Fruit fly (Drosophila melanogaster) whole organism, wandering third instar larva: ENCODE results near the gene Cpr78Ca.

Experiments
- Abd-B ChIP-seq: fragments of >200 bp; optimal IDR thresholded peaks from 2 replicates; lab custom pipeline; 2017; ENCODE audit warnings: missing biosample characterization, missing genetic modification characterization
- CG32264 ChIP-seq: fragments of 200-800 bp; sonication (Bioruptor generic); optimal IDR thresholded peaks from 2 replicates; lab custom pipeline; 2016; ENCODE audit warnings: missing biosample characterization, missing genetic modification characterization
- CG9705 ChIP-seq: fragments of 200-800 bp; sonication (Bioruptor generic); optimal IDR thresholded peaks from 2 replicates; lab custom pipeline; 2018; ENCODE audit warnings: missing biosample characterization, mild to moderate bottlenecking, missing genetic modification characterization
- CrebA ChIP-seq: fragments of 200-800 bp; sonication (Bioruptor generic); optimal IDR thresholded peaks from 2 replicates; lab custom pipeline; 2016; ENCODE audit warnings: missing biosample characterization, mild to moderate bottlenecking, missing genetic modification characterization, borderline replicate concordance
- Dfd ChIP-seq: fragments of >200 bp; optimal IDR thresholded peaks from 2 replicates; lab custom pipeline; 2017; ENCODE audit warnings: missing biosample characterization, missing genetic modification characterization
- Dif ChIP-seq: fragments of 200-275, 200-300 bp; sonication (Bioruptor generic); optimal IDR thresholded peaks from 2 replicates; lab custom pipeline; 2018; ENCODE audit warnings: missing biosample characterization, missing genetic modification characterization; ENCODE audit not compliant: partially characterized antibody
- GATAd ChIP-seq: sonication (Bioruptor generic); optimal IDR thresholded peaks from 2 replicates; lab custom pipeline; 2016; ENCODE audit warnings: missing biosample characterization, missing genetic modification characterization
- HLH106 ChIP-seq: fragments of 200-800 bp; optimal IDR thresholded peaks from 3 replicates; lab custom pipeline; 2019; ENCODE audit warnings: missing biosample characterization, mild to moderate bottlenecking, missing genetic modification characterization, moderate library complexity
- Hnf4 ChIP-seq: fragments of 200-800 bp; sonication (Bioruptor generic); optimal IDR thresholded peaks from 2 replicates; lab custom pipeline; 2016; ENCODE audit warnings: missing biosample characterization, mild to moderate bottlenecking, missing genetic modification characterization
- Hr78 ChIP-seq: fragments of >200 bp; optimal IDR thresholded peaks from 2 replicates; lab custom pipeline; 2017; ENCODE audit warnings: missing biosample characterization, missing genetic modification characterization
- Hr83 ChIP-seq: fragments of 200-300 bp; sonication (Bioruptor generic); optimal IDR thresholded peaks from 2 replicates; lab custom pipeline; 2016; ENCODE audit warnings: missing biosample characterization, mild to moderate bottlenecking, missing genetic modification characterization, moderate library complexity; ENCODE audit not compliant: poor library complexity, severe bottlenecking
- Mio ChIP-seq: sonication (Bioruptor generic); optimal IDR thresholded peaks from 2 replicates; lab custom pipeline; 2016; ENCODE audit warnings: missing biosample characterization, missing genetic modification characterization
- Myc ChIP-seq: fragments of >200 bp; optimal IDR thresholded peaks from 2 replicates; lab custom pipeline; 2017
- N ChIP-seq: fragments of >200 bp; optimal IDR thresholded peaks from 2 replicates; lab custom pipeline; 2018; ENCODE audit warnings: missing biosample characterization, missing external identifiers, missing genetic modification characterization
- OdsH ChIP-seq: fragments of 200-800 bp; sonication (Bioruptor generic); optimal IDR thresholded peaks from 2 replicates; lab custom pipeline; 2016; ENCODE audit warnings: missing biosample characterization, mild to moderate bottlenecking, missing genetic modification characterization
- Rel ChIP-seq, 2 experiments: fragments of 200-800 bp; sonication (Bioruptor generic) in 1 of 2; optimal IDR thresholded peaks; 2 replicates in 1 of 2; 3 replicates in 1 of 2; lab custom pipeline; 2016 to 2019; ENCODE audit warnings: mild to moderate bottlenecking in 2 of 2, missing biosample characterization in 2 of 2, missing genetic modification characterization in 2 of 2, moderate library complexity in 1 of 2
- Sp1 ChIP-seq: fragments of 200-800 bp; sonication (Bioruptor generic); optimal IDR thresholded peaks from 3 replicates; lab custom pipeline; 2019; ENCODE audit warnings: missing biosample characterization, mild to moderate bottlenecking, missing genetic modification characterization, moderate library complexity
- Vsx2 ChIP-seq: fragments of 200-300, 225-300 bp; sonication (Bioruptor generic); optimal IDR thresholded peaks from 2 replicates; lab custom pipeline; 2018; ENCODE audit warnings: missing biosample characterization, missing genetic modification characterization; ENCODE audit not compliant: partially characterized antibody
- br ChIP-seq: fragments of 200-800 bp; sonication (Bioruptor generic); optimal IDR thresholded peaks from 2 replicates; lab custom pipeline; 2016; ENCODE audit warnings: missing biosample characterization, missing genetic modification characterization
- brk ChIP-seq: fragments of 200-800 bp; sonication (Bioruptor generic); optimal IDR thresholded peaks from 2 replicates; lab custom pipeline; 2016; ENCODE audit warnings: missing biosample characterization, mild to moderate bottlenecking, missing genetic modification characterization
- dl ChIP-seq, 2 experiments: fragments of 175-275, 200-275 bp in 1 of 2; fragments of 200-275 bp in 1 of 2; sonication (Bioruptor generic); optimal IDR thresholded peaks; lab custom pipeline; 2018; ENCODE audit warnings: mild to moderate bottlenecking in 2 of 2, missing biosample characterization in 2 of 2, missing genetic modification characterization in 2 of 2, moderate library complexity in 2 of 2; ENCODE audit not compliant: partially characterized antibody in 2 of 2, insufficient read depth in 1 of 2
- dmrt93B ChIP-seq: fragments of 200-800 bp; sonication (Bioruptor generic); optimal IDR thresholded peaks from 2 replicates; lab custom pipeline; 2018; ENCODE audit warnings: missing biosample characterization, mild to moderate bottlenecking, missing genetic modification characterization
- dsf ChIP-seq: sonication (Bioruptor generic); optimal IDR thresholded peaks from 2 replicates; lab custom pipeline; 2016; ENCODE audit warnings: missing biosample characterization, missing genetic modification characterization, borderline replicate concordance
- ey ChIP-seq: fragments of 200-800 bp; sonication (Bioruptor generic); optimal IDR thresholded peaks from 2 replicates; lab custom pipeline; 2016; ENCODE audit warnings: missing biosample characterization, missing genetic modification characterization
- foxo ChIP-seq, 2 experiments: fragments of 200-800 bp; sonication (Bioruptor generic); optimal IDR thresholded peaks; 2 replicates in 1 of 2; 3 replicates in 1 of 2; lab custom pipeline; 2016 to 2017; ENCODE audit warnings: missing biosample characterization in 2 of 2, missing genetic modification characterization in 2 of 2
- h ChIP-seq: fragments of 200-800 bp; sonication (Bioruptor generic); optimal IDR thresholded peaks from 3 replicates; lab custom pipeline; 2016; ENCODE audit warnings: missing biosample characterization, mild to moderate bottlenecking, missing genetic modification characterization
- jim ChIP-seq: fragments of 175-275, 200-325 bp; sonication (Bioruptor generic); optimal IDR thresholded peaks from 2 replicates; lab custom pipeline; 2016; ENCODE audit warnings: missing biosample characterization, mild to moderate bottlenecking, missing genetic modification characterization
- lola ChIP-seq: fragments of >200 bp; optimal IDR thresholded peaks from 2 replicates; lab custom pipeline; 2017; ENCODE audit warnings: missing biosample characterization, missing genetic modification characterization
- pan ChIP-seq: fragments of >200 bp; optimal IDR thresholded peaks from 2 replicates; lab custom pipeline; 2017
- psq ChIP-seq: fragments of 200-800 bp; sonication (Bioruptor generic); optimal IDR thresholded peaks from 3 replicates; lab custom pipeline; 2017; ENCODE audit warnings: missing biosample characterization, mild to moderate bottlenecking, missing genetic modification characterization, moderate library complexity
- rgr ChIP-seq: fragments of 200-800 bp; sonication (Bioruptor generic); optimal IDR thresholded peaks from 3 replicates; lab custom pipeline; 2016; ENCODE audit warnings: missing biosample characterization, mild to moderate bottlenecking, missing genetic modification characterization
- sage ChIP-seq: fragments of 200-800 bp; sonication (Bioruptor generic); optimal IDR thresholded peaks from 2 replicates; lab custom pipeline; 2016; ENCODE audit warnings: missing biosample characterization, mild to moderate bottlenecking, missing genetic modification characterization
- sv ChIP-seq: fragments of 200-800 bp; sonication (Bioruptor generic); optimal IDR thresholded peaks from 3 replicates; lab custom pipeline; 2016; ENCODE audit warnings: missing biosample characterization, missing genetic modification characterization
- tai ChIP-seq: sonication (Bioruptor generic); optimal IDR thresholded peaks from 2 replicates; lab custom pipeline; 2016; ENCODE audit warnings: missing biosample characterization, missing genetic modification characterization
- usp ChIP-seq: fragments of >200 bp; optimal IDR thresholded peaks from 2 replicates; lab custom pipeline; 2017; ENCODE audit warnings: missing biosample characterization, missing genetic modification characterization
- woc ChIP-seq: sonication (Bioruptor generic); optimal IDR thresholded peaks from 2 replicates; lab custom pipeline; 2016; ENCODE audit warnings: missing biosample characterization, mild to moderate bottlenecking, missing genetic modification characterization

The Cpr78Ca gene

DNA sequence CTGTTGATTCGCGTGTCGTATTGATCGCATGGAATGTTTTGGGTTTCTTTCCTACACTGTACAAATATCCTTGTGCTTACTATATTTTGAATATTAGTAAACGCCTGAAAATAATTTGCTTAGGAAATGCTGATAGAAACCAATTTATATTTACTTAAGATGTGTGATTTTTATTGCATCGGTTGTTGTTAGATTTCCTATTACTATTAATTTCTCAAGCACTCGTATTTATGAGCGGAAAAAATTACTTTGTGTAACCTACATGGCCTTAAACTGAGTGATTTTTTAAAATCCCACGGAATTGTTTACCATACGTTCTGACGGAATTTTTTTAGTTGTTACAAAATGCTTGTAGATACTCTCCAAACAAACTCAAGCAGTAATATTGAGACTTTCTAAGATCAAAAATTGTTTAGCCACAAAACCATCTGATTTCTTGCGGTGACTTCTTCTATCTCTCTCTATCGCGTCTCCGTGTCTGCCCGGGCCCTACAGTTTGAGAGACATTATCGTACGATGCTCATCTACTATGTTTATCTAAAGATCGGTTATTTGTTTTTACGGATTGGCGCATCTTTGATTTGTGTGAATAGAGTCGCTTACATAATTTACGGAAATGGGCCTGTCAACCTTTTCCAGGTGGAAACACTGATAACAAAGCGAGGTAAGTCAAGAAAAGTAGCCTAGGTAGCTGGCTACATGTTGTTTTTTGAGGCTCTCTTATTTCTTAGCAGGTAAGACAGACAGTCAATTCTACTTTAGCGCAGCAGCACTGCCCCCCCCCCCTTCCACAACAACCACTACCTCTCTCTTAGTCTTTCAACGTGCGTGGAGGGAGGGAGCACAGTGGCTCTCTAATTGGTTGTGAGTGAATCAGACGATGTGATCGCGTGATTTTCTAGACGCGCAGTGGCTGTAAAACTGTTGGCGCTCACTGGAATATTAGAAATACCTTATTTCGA, 16.0 kb downstream of the Cpr78Ca start (continued):
- no peak for TF ChIP-seq Rel (GFP tag; optimal IDR thresholded peaks at IDR 0.05; lab: Kevin White, UChicago)
- TF ChIP-seq Rel (tag; optimal IDR thresholded peaks at IDR 0.05; lab: Kevin White, UChicago), result no peak
- peak; percentile 51 for TF ChIP-seq rgr (GFP tag; lab: Kevin White, UChicago)
- TF ChIP-seq Hr83, result no peak
- TF ChIP-seq Vsx2 (GFP tag; lab: Kevin White, UChicago), result no peak
- no peak for TF ChIP-seq GATAd
- TF ChIP-seq Mio (GFP tag; lab: Kevin White, UChicago), result no peak
- TF ChIP-seq N (GFP tag; lab: Kevin White, UChicago), result no peak
- TF ChIP-seq usp (GFP tag; lab: Kevin White, UChicago), result no peak
- TF ChIP-seq psq (GFP tag; lab: Kevin White, UChicago), result peak; percentile 30
- TF ChIP-seq woc (GFP tag; lab: Kevin White, UChicago), result peak; percentile 57
- no peak for TF ChIP-seq tai (GFP tag; lab: Kevin White, UChicago)
- TF ChIP-seq ey (GFP tag; lab: Kevin White, UChicago), result peak; percentile 50
- peak; percentile 32 for TF ChIP-seq Dif (GFP tag; lab: Kevin White, UChicago)
- TF ChIP-seq Myc (lab: Kevin White, UChicago), result peak; percentile 15

DNA sequence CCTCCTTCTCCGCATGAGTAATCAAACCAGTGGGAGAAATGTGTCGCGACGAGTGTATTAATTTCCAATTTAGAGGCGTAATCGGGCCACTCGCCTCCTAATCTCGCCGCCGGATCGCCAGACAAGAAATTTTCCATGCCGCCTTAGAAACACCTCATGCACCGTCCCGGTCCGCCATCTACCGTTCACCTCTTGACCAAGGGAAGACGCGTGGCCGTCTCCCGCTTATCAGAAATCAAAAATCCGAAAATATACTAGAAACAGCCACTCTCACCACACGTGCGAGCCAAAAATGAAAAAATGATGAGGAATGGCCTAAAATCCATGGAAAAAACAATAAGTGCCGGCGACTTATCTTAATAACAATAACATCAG, 16.7 kb downstream of the Cpr78Ca start:
- peak; percentile 53 for TF ChIP-seq h (GFP tag; lab: Kevin White, UChicago)
- TF ChIP-seq CG9705 (GFP tag; lab: Kevin White, UChicago), result no peak

DNA sequence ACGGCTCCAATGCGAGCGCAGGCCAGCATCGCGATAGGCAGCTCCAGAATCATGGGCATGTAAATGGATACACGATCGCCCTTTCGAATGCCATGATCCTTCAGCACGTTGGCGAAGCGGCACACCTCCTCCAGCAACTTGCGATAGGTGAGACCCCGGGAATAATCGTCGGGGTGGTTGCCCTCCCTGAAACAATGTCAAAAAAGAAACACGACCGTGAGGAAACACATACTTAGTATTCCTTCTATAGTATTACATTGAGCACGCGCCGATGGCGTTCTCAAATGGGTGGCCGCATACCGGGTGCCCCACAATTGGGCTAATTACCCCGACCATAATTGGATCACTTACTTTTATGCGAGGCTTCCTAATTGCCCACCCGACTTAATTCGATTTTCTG, 19.1 kb downstream of the Cpr78Ca start:
- TF ChIP-seq Hnf4 (no peak), Rel (GFP tag; optimal IDR thresholded peaks at IDR 0.05; lab: Kevin White, UChicago) (no peak), Rel (tag; optimal IDR thresholded peaks at IDR 0.05; lab: Kevin White, UChicago) (no peak), usp (GFP tag; lab: Kevin White, UChicago) (no peak), dmrt93B (GFP tag; lab: Kevin White, UChicago) (no peak), pan (no peak), Hr78 (GFP tag; lab: Kevin White, UChicago) (no peak), foxo (GFP tag; optimal IDR thresholded peaks at IDR 0.05; lab: Kevin White, UChicago) (no peak), br (GFP tag; lab: Kevin White, UChicago) (no peak), tai (GFP tag; lab: Kevin White, UChicago) (no peak), CG9705 (GFP tag; lab: Kevin White, UChicago) (no peak), sv (GFP tag; lab: Kevin White, UChicago) (no peak), sage (no peak), OdsH (no peak), lola (GFP tag; lab: Kevin White, UChicago) (no peak), HLH106 (tag; lab: Kevin White, UChicago) (no peak)

DNA sequence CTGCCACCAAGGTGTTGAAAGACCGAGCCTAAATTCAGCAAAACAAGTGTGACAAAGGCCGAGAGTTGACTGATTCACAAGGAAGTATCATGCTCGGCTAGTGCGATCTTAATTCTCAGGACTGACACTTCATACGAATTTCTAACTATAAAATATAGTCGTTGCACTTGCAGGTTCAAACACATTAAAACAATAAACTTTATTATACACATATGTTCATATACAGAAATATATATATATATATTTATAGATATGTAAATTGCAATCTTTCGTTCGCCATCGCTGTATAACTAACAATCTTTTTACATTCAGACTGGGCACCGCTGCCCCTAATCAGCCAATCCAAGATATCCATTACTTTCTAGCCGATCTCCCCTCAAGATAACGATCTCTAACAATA, 22.1 kb downstream of the Cpr78Ca start, which contains the start of gene CG9389:
Gene CG9389 (minus strand): TSS at position 101 of the 400 bp plus-strand sequence.
- TF ChIP-seq dl (GFP tag; optimal IDR thresholded peaks at IDR 0.05; lab: Kevin White, UChicago; ENCODE audit: insufficient read depth in 1 of 2, partially characterized antibody in 2 of 2), result no peak
- TF ChIP-seq dmrt93B (GFP tag; lab: Kevin White, UChicago), result no peak
- no peak for TF ChIP-seq N (GFP tag; lab: Kevin White, UChicago)
- no peak for TF ChIP-seq brk (GFP tag; lab: Kevin White, UChicago)
- TF ChIP-seq sage, result no peak

DNA sequence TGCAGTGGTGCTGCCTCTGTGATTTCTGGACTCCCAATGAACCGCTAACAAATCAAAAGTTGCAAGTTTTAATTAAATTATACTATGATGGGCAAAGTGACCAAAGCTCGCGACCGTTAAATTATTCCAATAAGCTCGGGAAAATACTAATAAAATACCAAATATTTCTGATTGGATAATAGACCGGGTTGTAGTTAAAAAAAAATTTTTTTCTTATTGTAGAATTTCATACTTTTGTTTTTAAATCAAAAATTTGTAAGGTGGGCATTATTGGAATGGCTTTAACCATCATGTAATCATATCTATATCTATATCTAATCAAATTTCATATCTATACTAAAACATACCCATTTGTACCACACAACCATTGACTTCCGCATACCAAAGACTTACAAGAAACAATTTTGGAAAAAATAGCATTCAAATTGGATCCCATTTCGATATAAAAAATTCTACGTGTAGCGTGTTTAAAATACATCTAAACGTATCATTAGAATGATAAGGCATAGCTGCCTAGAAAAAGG, 24.7 kb downstream of the Cpr78Ca start, which contains the start of gene CG9391:
Gene CG9391 (minus strand): TSS at position 474 of the 524 bp plus-strand sequence.
- no peak for TF ChIP-seq dl (GFP tag; optimal IDR thresholded peaks at IDR 0.05; lab: Kevin White, UChicago; ENCODE audit: insufficient read depth in 1 of 2, partially characterized antibody in 2 of 2)
- TF ChIP-seq Hnf4, result no peak
- no peak for TF ChIP-seq h (GFP tag; lab: Kevin White, UChicago)
- TF ChIP-seq dsf (GFP tag; lab: Kevin White, UChicago), result no peak
- TF ChIP-seq Sp1 (GFP tag; lab: Kevin White, UChicago), result no peak
- no peak for TF ChIP-seq Dfd
- no peak for TF ChIP-seq sage
- TF ChIP-seq CG32264 (GFP tag; lab: Kevin White, UChicago), result no peak
- TF ChIP-seq lola (GFP tag; lab: Kevin White, UChicago), result no peak
- no peak for TF ChIP-seq Abd-B (GFP tag; lab: Kevin White, UChicago)
- TF ChIP-seq jim (GFP tag; lab: Kevin White, UChicago), result no peak
- no peak for TF ChIP-seq Dif (GFP tag; lab: Kevin White, UChicago)
- TF ChIP-seq HLH106 (tag; lab: Kevin White, UChicago), result no peak
- TF ChIP-seq Mio (GFP tag; lab: Kevin White, UChicago), result no peak
- no peak for TF ChIP-seq CrebA
- no peak for TF ChIP-seq sv (GFP tag; lab: Kevin White, UChicago)
- TF ChIP-seq Myc (lab: Kevin White, UChicago), result no peak
- no peak for TF ChIP-seq woc (GFP tag; lab: Kevin White, UChicago)
